Worm (Caenorhabditis elegans): ENCODE data around the gene lmtr-2.

DNA sequence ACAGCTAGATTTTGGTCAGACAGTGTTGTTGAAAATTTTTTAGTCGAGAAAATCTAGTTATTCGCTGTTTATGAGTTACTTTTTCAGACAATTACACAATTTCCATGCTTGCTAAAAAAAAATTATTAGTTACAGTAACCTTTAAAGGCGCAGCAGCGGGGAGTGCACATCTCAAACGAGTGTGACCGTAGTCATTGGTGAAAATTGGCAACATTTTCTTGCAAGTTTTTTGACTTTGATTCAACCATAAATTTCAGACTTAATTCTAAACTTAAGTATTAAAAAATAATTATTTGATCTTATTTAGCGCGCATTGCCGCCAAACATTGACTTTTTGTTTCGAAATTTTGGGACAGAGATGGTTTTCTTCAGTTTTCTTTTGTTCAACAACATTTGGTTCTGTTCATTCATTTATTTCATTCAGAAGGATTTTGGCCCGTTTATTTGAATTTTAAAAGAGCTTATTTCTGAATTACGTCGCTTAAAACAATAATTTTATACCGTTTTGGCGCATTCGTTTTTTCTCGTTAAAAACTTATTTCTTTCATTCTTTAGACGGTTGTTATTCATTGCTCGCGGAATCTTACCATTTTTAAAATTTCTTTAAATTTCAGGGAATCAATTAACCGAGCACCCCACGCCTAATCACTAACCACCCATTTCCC is 18.1 kb upstream of the lmtr-2 start, which contains the start of gene oma-2:
- TF ChIP-seq sdz-12 (GFP tag; optimal IDR thresholded peaks at IDR 0.05): no peak
- TF ChIP-seq fos-1 (tag; optimal IDR thresholded peaks at IDR 0.05): no peak
- no peak for TF ChIP-seq lin-39 (tag; optimal IDR thresholded peaks at IDR 0.05)
- no peak for TF ChIP-seq rbr-2 (tag; optimal IDR thresholded peaks at IDR 0.05)
- no peak for TF ChIP-seq nhr-76 (tag; optimal IDR thresholded peaks at IDR 0.05)
- no peak for TF ChIP-seq R02D3.7 (tag; optimal IDR thresholded peaks at IDR 0.05)

Data from whole organism, L4 larva.